Worm (Caenorhabditis elegans) whole organism, L3 larva: Measurements from ENCODE around the gene F59B2.8.
A peak's percentile ranks its signal among the peaks of the same experiment; 100 is the strongest.

ENCODE experiments used
- R02D3.7 ChIP-seq: fragments of 150-350 bp; optimal IDR thresholded peaks from 2 replicates; lab custom pipeline; 2014; ENCODE audit warnings: missing biosample characterization, missing genetic modification characterization
- ZK546.5 ChIP-seq: sonication (generic microtip); optimal IDR thresholded peaks from 2 replicates; lab custom pipeline; 2017; ENCODE audit warnings: missing biosample characterization, missing genetic modification characterization
- aly-2 ChIP-seq: fragments of 150-350 bp; optimal IDR thresholded peaks from 2 replicates; lab custom pipeline; 2014; ENCODE audit warnings: missing biosample characterization, missing genetic modification characterization
- ama-1 ChIP-seq: fragments of 150-350 bp; optimal IDR thresholded peaks from 2 replicates; lab custom pipeline; 2018
- ceh-16 ChIP-seq: sonication (generic microtip); optimal IDR thresholded peaks from 2 replicates; lab custom pipeline; 2017; ENCODE audit warnings: missing biosample characterization, missing genetic modification characterization
- ceh-28 ChIP-seq: fragments of 150-350 bp; optimal IDR thresholded peaks from 2 replicates; lab custom pipeline; 2014; ENCODE audit warnings: missing biosample characterization, missing genetic modification reagents, missing genetic modification characterization
- ceh-82 ChIP-seq: fragments of 150-350 bp; optimal IDR thresholded peaks from 2 replicates; lab custom pipeline; 2014; ENCODE audit warnings: missing biosample characterization, missing genetic modification characterization
- ceh-9 ChIP-seq: sonication (generic microtip); optimal IDR thresholded peaks from 2 replicates; lab custom pipeline; 2018; ENCODE audit warnings: missing biosample characterization, missing genetic modification characterization
- daf-12 ChIP-seq: fragments of 150-350 bp; optimal IDR thresholded peaks from 2 replicates; lab custom pipeline; 2014; ENCODE audit warnings: missing biosample characterization, missing genetic modification reagents, missing genetic modification characterization
- egl-27 ChIP-seq: sonication (generic microtip); optimal IDR thresholded peaks from 4 replicates; lab custom pipeline; 2017; ENCODE audit warnings: missing biosample characterization, missing genetic modification reagents, missing genetic modification characterization
- egl-5 ChIP-seq: fragments of 150-350 bp; optimal IDR thresholded peaks from 2 replicates; lab custom pipeline; 2017; ENCODE audit warnings: missing biosample characterization, missing genetic modification reagents, missing genetic modification characterization, inconsistent platforms
- elt-1 ChIP-seq: fragments of 150-350 bp; optimal IDR thresholded peaks from 2 replicates; lab custom pipeline; 2014; ENCODE audit warnings: missing biosample characterization, missing genetic modification characterization
- elt-2 ChIP-seq: sonication (generic microtip); optimal IDR thresholded peaks from 2 replicates; lab custom pipeline; 2016; ENCODE audit warnings: missing genetic modification reagents, mild to moderate bottlenecking, missing genetic modification characterization, missing compliant biosample characterization
- elt-3 ChIP-seq, 3 experiments: fragments of 150-350 bp in 1 of 3; sonication (generic microtip) in 2 of 3; optimal IDR thresholded peaks; 2 replicates in 2 of 3; 4 replicates in 1 of 3; lab custom pipeline; 2014 to 2017; ENCODE audit warnings: missing biosample characterization in 3 of 3, missing genetic modification characterization in 3 of 3
- eor-1 ChIP-seq, 2 experiments: fragments of 150-350 bp; optimal IDR thresholded peaks; 2 replicates each; lab custom pipeline; 2014 to 2018; ENCODE audit warnings: missing biosample characterization in 2 of 2, missing genetic modification characterization in 2 of 2
- fkh-10 ChIP-seq: sonication (generic microtip); optimal IDR thresholded peaks from 2 replicates; lab custom pipeline; 2017; ENCODE audit warnings: missing biosample characterization, missing genetic modification reagents, missing genetic modification characterization
- fkh-2 ChIP-seq: fragments of 150-350 bp; optimal IDR thresholded peaks from 2 replicates; lab custom pipeline; 2014; ENCODE audit warnings: missing biosample characterization, missing genetic modification reagents, missing genetic modification characterization
- fos-1 ChIP-seq: fragments of 150-350 bp; optimal IDR thresholded peaks from 2 replicates; lab custom pipeline; 2014; ENCODE audit warnings: missing biosample characterization, missing genetic modification characterization
- hmg-11 ChIP-seq: sonication (generic microtip); optimal IDR thresholded peaks from 2 replicates; lab custom pipeline; 2016; ENCODE audit warnings: missing genetic modification characterization, missing compliant biosample characterization
- jun-1 ChIP-seq: fragments of 150-350 bp; optimal IDR thresholded peaks from 2 replicates; lab custom pipeline; 2014; ENCODE audit warnings: missing biosample characterization, missing genetic modification reagents, missing genetic modification characterization
- lin-15B ChIP-seq: fragments of 150-350 bp; optimal IDR thresholded peaks from 2 replicates; lab custom pipeline; 2014; ENCODE audit warnings: missing biosample characterization, missing genetic modification characterization
- lin-39 ChIP-seq: fragments of 150-350 bp; optimal IDR thresholded peaks from 2 replicates; lab custom pipeline; 2018; ENCODE audit warnings: missing biosample characterization, missing genetic modification reagents, missing genetic modification characterization
- lsy-12 ChIP-seq: sonication (generic microtip); optimal IDR thresholded peaks from 2 replicates; lab custom pipeline; 2016; ENCODE audit warnings: mild to moderate bottlenecking, missing genetic modification characterization, missing compliant biosample characterization
- mdl-1 ChIP-seq: fragments of 150-350 bp; optimal IDR thresholded peaks from 2 replicates; lab custom pipeline; 2014; ENCODE audit warnings: missing biosample characterization, missing genetic modification characterization
- mml-1 ChIP-seq: fragments of 150-350 bp; sonication (generic microtip); optimal IDR thresholded peaks from 3 replicates; lab custom pipeline; 2014; ENCODE audit warnings: missing biosample characterization, missing genetic modification characterization
- nfya-1 ChIP-seq: sonication (generic microtip); optimal IDR thresholded peaks from 2 replicates; lab custom pipeline; 2017; ENCODE audit warnings: missing genetic modification characterization, mild to moderate bottlenecking, missing compliant biosample characterization, antibody characterized with exemption, moderate library complexity; ENCODE audit not compliant: insufficient read depth
- nhr-11 ChIP-seq: fragments of 150-350 bp; optimal IDR thresholded peaks from 2 replicates; lab custom pipeline; 2014; ENCODE audit warnings: missing biosample characterization, missing genetic modification characterization
- nhr-12 ChIP-seq: fragments of 150-350 bp; optimal IDR thresholded peaks from 2 replicates; lab custom pipeline; 2014; ENCODE audit warnings: missing biosample characterization, missing genetic modification characterization
- nhr-23 ChIP-seq: fragments of 150-350 bp; optimal IDR thresholded peaks from 2 replicates; lab custom pipeline; 2014; ENCODE audit warnings: missing biosample characterization, missing genetic modification reagents, missing genetic modification characterization
- nhr-237 ChIP-seq: fragments of 150-350 bp; optimal IDR thresholded peaks from 2 replicates; lab custom pipeline; 2014; ENCODE audit warnings: missing biosample characterization, missing genetic modification characterization
- nhr-25 ChIP-seq: sonication (generic microtip); optimal IDR thresholded peaks from 2 replicates; lab custom pipeline; 2017; ENCODE audit warnings: missing biosample characterization, missing genetic modification characterization
- nhr-28 ChIP-seq: fragments of 150-350 bp; optimal IDR thresholded peaks from 2 replicates; lab custom pipeline; 2014; ENCODE audit warnings: missing biosample characterization, missing genetic modification characterization
- nhr-43 ChIP-seq: sonication (generic microtip); optimal IDR thresholded peaks from 2 replicates; lab custom pipeline; 2016; ENCODE audit warnings: mild to moderate bottlenecking, missing genetic modification characterization, missing compliant biosample characterization; ENCODE audit not compliant: poor library complexity, severe bottlenecking
- nhr-67 ChIP-seq: fragments of 150-350 bp; optimal IDR thresholded peaks from 2 replicates; lab custom pipeline; 2014; ENCODE audit warnings: missing biosample characterization, missing genetic modification characterization
- nhr-76 ChIP-seq: fragments of 150-350 bp; sonication (generic microtip); optimal IDR thresholded peaks from 5 replicates; lab custom pipeline; 2014; ENCODE audit warnings: missing biosample characterization, missing genetic modification characterization
- nhr-77 ChIP-seq: fragments of 150-350 bp; optimal IDR thresholded peaks from 2 replicates; lab custom pipeline; 2014; ENCODE audit warnings: missing biosample characterization, missing genetic modification characterization
- pha-4 ChIP-seq: fragments of 150-350 bp; optimal IDR thresholded peaks from 2 replicates; lab custom pipeline; 2014; ENCODE audit warnings: missing biosample characterization, missing genetic modification reagents, missing genetic modification characterization
- pqm-1 ChIP-seq: fragments of 150-350 bp; optimal IDR thresholded peaks from 2 replicates; lab custom pipeline; 2017; ENCODE audit warnings: missing biosample characterization, missing genetic modification characterization, inconsistent platforms
- sea-2 ChIP-seq: fragments of 150-350 bp; sonication (generic microtip); optimal IDR thresholded peaks from 4 replicates; lab custom pipeline; 2014; ENCODE audit warnings: missing biosample characterization, missing genetic modification reagents, missing genetic modification characterization
- skn-1 ChIP-seq: fragments of 150-350 bp; optimal IDR thresholded peaks from 2 replicates; lab custom pipeline; 2014; ENCODE audit warnings: missing biosample characterization, missing genetic modification characterization
- snpc-4 ChIP-seq: fragments of 150-350 bp; optimal IDR thresholded peaks from 2 replicates; lab custom pipeline; 2014; ENCODE audit warnings: missing biosample characterization, missing genetic modification characterization
- tbx-2 ChIP-seq: sonication (generic microtip); optimal IDR thresholded peaks from 2 replicates; lab custom pipeline; 2016; ENCODE audit warnings: mild to moderate bottlenecking, missing genetic modification characterization, missing compliant biosample characterization
- unc-39 ChIP-seq: sonication (generic microtip); optimal IDR thresholded peaks from 4 replicates; lab custom pipeline; 2017; ENCODE audit warnings: missing biosample characterization, missing genetic modification characterization
- unc-62 ChIP-seq: fragments of 150-350 bp; sonication (generic microtip); optimal IDR thresholded peaks from 4 replicates; lab custom pipeline; 2014; ENCODE audit warnings: missing biosample characterization, missing genetic modification reagents, missing genetic modification characterization
- zag-1 ChIP-seq: fragments of 150-350 bp; optimal IDR thresholded peaks from 2 replicates; lab custom pipeline; 2014; ENCODE audit warnings: missing biosample characterization, missing genetic modification characterization
- ztf-11 ChIP-seq: fragments of 150-350 bp; optimal IDR thresholded peaks from 2 replicates; lab custom pipeline; 2014; ENCODE audit warnings: missing biosample characterization, missing genetic modification characterization
- ztf-4 ChIP-seq: fragments of 150-350 bp; optimal IDR thresholded peaks from 2 replicates; lab custom pipeline; 2014; ENCODE audit warnings: missing biosample characterization, missing genetic modification characterization

The F59B2.8 gene

ce11 chrIII:8985965-8986364 is 24.0 kb downstream of the F59B2.8 start:
- peak; percentile 62 for TF ChIP-seq elt-2 (tag; lab: Kevin White, UChicago)
- TF ChIP-seq R02D3.7 (tag; lab: Kevin White, UChicago): no peak
- peak; percentile 21 for TF ChIP-seq pqm-1
- no peak for TF ChIP-seq egl-5 (tag; lab: Kevin White, UChicago)
- TF ChIP-seq, all 47 proteins: peak for 2

DNA sequence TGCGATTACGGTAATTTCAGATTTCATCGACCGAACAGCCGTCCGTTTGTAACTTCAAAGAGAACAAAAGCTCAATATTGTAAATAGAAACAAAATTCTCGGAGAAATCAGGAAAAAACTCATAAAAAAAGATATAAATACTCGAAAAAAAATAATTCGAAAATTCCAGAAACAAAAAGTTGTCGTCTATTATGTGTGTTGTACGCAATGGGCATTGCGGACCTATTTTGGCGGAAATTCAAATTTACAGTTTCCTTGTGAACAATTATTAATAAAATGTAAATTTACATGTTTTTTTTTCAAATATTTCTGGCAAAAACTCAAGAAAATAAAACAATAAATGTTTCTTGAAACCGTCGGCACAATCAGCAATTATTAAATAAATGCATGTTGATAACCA is 24.5 kb downstream of the F59B2.8 start:
- TF ChIP-seq lin-39 (tag; lab: Kevin White, UChicago) (no peak), nhr-67 (tag; lab: Kevin White, UChicago) (no peak), R02D3.7 (tag; lab: Kevin White, UChicago) (no peak), nhr-23 (no peak), nhr-77 (tag; lab: Kevin White, UChicago) (no peak), ceh-9 (no peak), ceh-16 (tag; lab: Kevin White, UChicago) (no peak), nhr-25 (tag; lab: Kevin White, UChicago) (no peak), lin-15B (tag; lab: Kevin White, UChicago) (no peak)

DNA sequence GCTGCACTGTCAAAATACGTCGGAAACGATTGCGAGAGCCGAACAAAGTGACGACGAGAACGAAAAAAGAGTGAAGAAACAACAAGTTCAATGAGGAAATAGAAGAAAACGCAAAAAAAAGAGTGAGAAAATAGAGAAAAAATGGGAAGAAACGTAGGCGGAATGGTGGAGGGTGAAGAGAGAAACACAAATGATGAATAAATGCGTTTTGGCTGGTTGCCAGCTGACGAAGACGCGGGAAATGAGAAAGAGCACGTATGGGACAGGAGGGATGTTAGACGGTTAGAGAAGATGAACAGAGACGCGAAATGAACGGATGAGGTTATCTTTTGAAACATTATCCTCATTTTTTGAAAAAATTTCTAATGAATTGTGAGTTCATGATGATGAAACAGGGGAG is 25.0 kb downstream of the F59B2.8 start:
- no peak for TF ChIP-seq nhr-67 (tag; lab: Kevin White, UChicago)
- TF ChIP-seq sea-2 (GFP tag; lab: Kevin White, UChicago): no peak
- TF ChIP-seq nhr-76 (tag; lab: Kevin White, UChicago): no peak
- no peak for TF ChIP-seq nhr-237 (tag; lab: Kevin White, UChicago)
- peak; percentile 54 for TF ChIP-seq nhr-25 (tag; lab: Kevin White, UChicago)
- peak; percentile 86 for TF ChIP-seq egl-5 (tag; lab: Kevin White, UChicago)
- peak; percentile 85 for TF ChIP-seq nfya-1 (tag; lab: Kevin White, UChicago)
- peak; percentile 32 for TF ChIP-seq lin-15B (tag; lab: Kevin White, UChicago)
- peak; percentile 61 for TF ChIP-seq lin-39 (tag; lab: Kevin White, UChicago)
- TF ChIP-seq pha-4 (tag; lab: Kevin White, UChicago): peak; percentile 74
- TF ChIP-seq nhr-43 (tag; lab: Kevin White, UChicago): no peak
- no peak for TF ChIP-seq ceh-9
- peak; percentile 38 for TF ChIP-seq jun-1 (tag; lab: Kevin White, UChicago)
- no peak for TF ChIP-seq nhr-77 (tag; lab: Kevin White, UChicago)
- no peak for TF ChIP-seq ZK546.5
- TF ChIP-seq mdl-1 (tag; lab: Kevin White, UChicago): no peak
- no peak for TF ChIP-seq zag-1 (tag; lab: Kevin White, UChicago)
- no peak for TF ChIP-seq fos-1
- TF ChIP-seq ztf-4 (tag; lab: Kevin White, UChicago): no peak
- no peak for TF ChIP-seq nhr-11 (tag; lab: Kevin White, UChicago)
- TF ChIP-seq hmg-11: peak; percentile 39
- no peak for TF ChIP-seq ceh-28 (tag; lab: Kevin White, UChicago)
- TF ChIP-seq elt-2 (tag; lab: Kevin White, UChicago): peak; percentile 31
- TF ChIP-seq pqm-1: no peak
- no peak for TF ChIP-seq daf-12 (tag; lab: Kevin White, UChicago)
- peak; percentile 11 for TF ChIP-seq lsy-12 (tag; lab: Kevin White, UChicago)
- no peak for TF ChIP-seq ceh-82 (tag; lab: Kevin White, UChicago)
- no peak for TF ChIP-seq fkh-2 (tag; lab: Kevin White, UChicago)
- no peak for TF ChIP-seq nhr-12 (tag; lab: Kevin White, UChicago)
- TF ChIP-seq elt-3 (tag; optimal IDR thresholded peaks at IDR 0.05; lab: Kevin White, UChicago): no peak
- peak; percentile 7 for TF ChIP-seq fkh-10 (GFP tag; lab: Kevin White, UChicago)
- no peak for TF ChIP-seq nhr-28 (tag; lab: Kevin White, UChicago)
- peak; percentile 9 for TF ChIP-seq tbx-2 (tag; lab: Kevin White, UChicago)
- TF ChIP-seq ceh-16 (tag; lab: Kevin White, UChicago): no peak
- no peak for TF ChIP-seq ama-1 (lab: Kevin White, UChicago)
- TF ChIP-seq unc-62 (GFP tag; lab: Kevin White, UChicago): no peak
- no peak for TF ChIP-seq mml-1 (tag; lab: Kevin White, UChicago)
- no peak for TF ChIP-seq eor-1 (tag; optimal IDR thresholded peaks at IDR 0.05; lab: Kevin White, UChicago)
- TF ChIP-seq egl-27: no peak
- no peak for TF ChIP-seq unc-39
- peak; percentile 40 for TF ChIP-seq nhr-23
- TF ChIP-seq ztf-11 (tag; lab: Kevin White, UChicago): no peak
- TF ChIP-seq R02D3.7 (tag; lab: Kevin White, UChicago): peak; percentile 2
- no peak for TF ChIP-seq skn-1
- no peak for TF ChIP-seq aly-2
- peak; percentile 46 for TF ChIP-seq snpc-4
- TF ChIP-seq elt-1 (tag; lab: Kevin White, UChicago): no peak
